Fruit fly (Drosophila melanogaster): ENCODE data around the gene CG16790.

dm6 chr3R:9572929-9573811 lies 3.2 kb upstream of the CG16790 start:
- no peak for TF ChIP-seq CG8478 (optimal IDR thresholded peaks at IDR 0.05)
- TF ChIP-seq CTCF (optimal IDR thresholded peaks at IDR 0.05) = no peak
